Worm (Caenorhabditis elegans) whole organism, mixed stage, embryonic: ENCODE data around the gene Y38H6C.4.

Experiments used
- blmp-1 ChIP-seq: fragments of 150-350 bp; optimal IDR thresholded peaks from 2 replicates; lab custom pipeline; 2014; ENCODE audit warnings: missing biosample characterization, missing genetic modification characterization
- lsy-2 ChIP-seq: fragments of 150-350 bp; optimal IDR thresholded peaks from 2 replicates; lab custom pipeline; 2014; ENCODE audit warnings: missing biosample characterization, missing genetic modification characterization
- mep-1 ChIP-seq: fragments of 150-350 bp; optimal IDR thresholded peaks from 2 replicates; lab custom pipeline; 2017; ENCODE audit warnings: missing biosample characterization, missing genetic modification reagents, missing genetic modification characterization, inconsistent platforms
- nhr-28 ChIP-seq: fragments of 150-350 bp; optimal IDR thresholded peaks from 2 replicates; lab custom pipeline; 2014; ENCODE audit warnings: missing biosample characterization, missing genetic modification characterization
- unc-39 ChIP-seq: fragments of 150-350 bp; optimal IDR thresholded peaks from 2 replicates; lab custom pipeline; 2014; ENCODE audit warnings: missing biosample characterization, missing genetic modification characterization
- unc-62 ChIP-seq: fragments of 150-350 bp; optimal IDR thresholded peaks from 2 replicates; lab custom pipeline; 2014; ENCODE audit warnings: missing biosample characterization, missing genetic modification reagents, missing genetic modification characterization
- ztf-11 ChIP-seq: fragments of 150-350 bp; optimal IDR thresholded peaks from 2 replicates; lab custom pipeline; 2014; ENCODE audit warnings: missing biosample characterization, missing genetic modification characterization

DNA sequence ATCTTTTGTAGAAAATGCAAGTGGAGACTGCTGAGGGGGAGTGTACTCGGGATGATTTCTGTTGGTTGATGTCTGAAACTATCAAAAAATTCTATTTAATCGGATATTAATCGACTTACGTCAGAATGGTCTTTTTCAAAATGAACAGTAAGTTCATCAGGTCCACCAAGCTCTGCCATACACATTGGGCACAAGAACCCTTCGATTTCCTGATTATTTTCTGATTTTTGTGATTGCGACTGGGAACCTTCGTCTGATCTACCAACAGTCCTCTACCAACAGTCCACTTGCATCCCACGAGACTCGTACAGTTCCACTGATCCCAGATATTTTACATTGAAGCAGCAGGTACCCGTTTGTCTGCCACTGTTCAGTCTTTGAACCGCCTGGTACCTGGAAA, 29.9 kb downstream of the Y38H6C.4 start:
- TF ChIP-seq blmp-1 (tag; lab: Kevin White, UChicago) (no peak), nhr-28 (tag; lab: Kevin White, UChicago) (no peak), ztf-11 (tag; lab: Kevin White, UChicago) (no peak), mep-1 (tag; lab: Kevin White, UChicago) (no peak), unc-62 (GFP tag; lab: Kevin White, UChicago) (no peak), unc-39 (tag; lab: Kevin White, UChicago) (no peak), lsy-2 (tag; lab: Kevin White, UChicago) (no peak)
